Fruit fly (Drosophila melanogaster): Measurements from ENCODE around the gene woc.

woc gene

dm6 chr3R:27246264-27246663, 17.6 kb downstream of the woc start (continued):
- TF ChIP-seq CG6276 (GFP tag; optimal IDR thresholded peaks at IDR 0.05) (peak; percentile 31), CG10631 (GFP tag; optimal IDR thresholded peaks at IDR 0.05) (peak; percentile 62), esn (GFP tag; optimal IDR thresholded peaks at IDR 0.05) (peak; percentile 42), Eip78C (GFP tag) (peak; percentile 89), spab (GFP tag; optimal IDR thresholded peaks at IDR 0.05) (peak; percentile 56), CG6792 (GFP tag; optimal IDR thresholded peaks at IDR 0.05) (peak; percentile 25), CG16779 (tag; optimal IDR thresholded peaks at IDR 0.05) (peak; percentile 15), Sox15 (GFP tag; optimal IDR thresholded peaks at IDR 0.05) (no peak), ss (GFP tag; optimal IDR thresholded peaks at IDR 0.05) (peak; percentile 43 to 77), Eip75B (GFP tag; optimal IDR thresholded peaks at IDR 0.05) (no peak), Smox (GFP tag; optimal IDR thresholded peaks at IDR 0.05) (no peak), CG3032 (tag; optimal IDR thresholded peaks at IDR 0.05) (peak; percentile 82)

dm6 chr3R:27245401-27245757, 18.5 kb downstream of the woc start:
- TF ChIP-seq CG15336 (GFP tag; IDR thresholded peaks at IDR 0.05) (no peak; the same call in 1 of the 2 replicates), CG10631 (GFP tag; optimal IDR thresholded peaks at IDR 0.05) (no peak), vri (GFP tag; optimal IDR thresholded peaks at IDR 0.05) (no peak), CG1621 (tag; optimal IDR thresholded peaks at IDR 0.05) (no peak), dsx (GFP tag; optimal IDR thresholded peaks at IDR 0.05; ENCODE audit: poor library complexity, severe bottlenecking) (peak; percentile 68), salr (GFP tag; optimal IDR thresholded peaks at IDR 0.05) (no peak), esn (GFP tag; optimal IDR thresholded peaks at IDR 0.05) (no peak)

dm6 chr3R:27244742-27245400, 19.0 kb downstream of the woc start, which contains the start of gene CG18766:
Gene CG18766 (minus strand): TSS chr3R:27245249.
- TF ChIP-seq CG8119 (GFP tag; IDR thresholded peaks at IDR 0.05) (no peak), CG32006 (GFP tag; optimal IDR thresholded peaks at IDR 0.05) (peak; percentile 28), dsx (GFP tag; optimal IDR thresholded peaks at IDR 0.05; ENCODE audit: poor library complexity, severe bottlenecking) (no peak), Sox102F (GFP tag; optimal IDR thresholded peaks at IDR 0.05) (no peak), spab (GFP tag; optimal IDR thresholded peaks at IDR 0.05) (no peak), fd59A (GFP tag; optimal IDR thresholded peaks at IDR 0.05) (no peak), CG31627 (GFP tag; optimal IDR thresholded peaks at IDR 0.05) (peak; percentile 16), CG4318 (GFP tag; optimal IDR thresholded peaks at IDR 0.05) (no peak), Ets21C (GFP tag; optimal IDR thresholded peaks at IDR 0.05) (no peak), salr (GFP tag; optimal IDR thresholded peaks at IDR 0.05) (no peak), Sox15 (GFP tag; optimal IDR thresholded peaks at IDR 0.05) (no peak), Ets96B (tag; optimal IDR thresholded peaks at IDR 0.05) (no peak), CG9139 (GFP tag; optimal IDR thresholded peaks at IDR 0.05) (peak; percentile 61), vri (GFP tag; optimal IDR thresholded peaks at IDR 0.05) (peak; percentile 39), CG11294 (GFP tag; IDR thresholded peaks at IDR 0.05) (no peak), fkh (GFP tag; optimal IDR thresholded peaks at IDR 0.05) (peak; percentile 77), fd85E (GFP tag; optimal IDR thresholded peaks at IDR 0.05) (no peak), pdm3 (GFP tag; optimal IDR thresholded peaks at IDR 0.05) (no peak), Gug (GFP tag; IDR thresholded peaks at IDR 0.05) (no peak), CG15336 (GFP tag; IDR thresholded peaks at IDR 0.05) (no peak), CG6163 (GFP tag; IDR thresholded peaks at IDR 0.05) (0 out of 3 replicates have a peak, but pooled peaks have one; percentile 46), Smox (GFP tag; optimal IDR thresholded peaks at IDR 0.05) (no peak), achi (GFP tag; optimal IDR thresholded peaks at IDR 0.05) (no peak), net (GFP tag; optimal IDR thresholded peaks at IDR 0.05) (no peak), CG3032 (tag; optimal IDR thresholded peaks at IDR 0.05) (no peak), CG8319 (GFP tag; optimal IDR thresholded peaks at IDR 0.05) (no peak), CG7368 (GFP tag; optimal IDR thresholded peaks at IDR 0.05) (no peak), CG6792 (GFP tag; optimal IDR thresholded peaks at IDR 0.05) (no peak), Eip75B (GFP tag; optimal IDR thresholded peaks at IDR 0.05) (peak; percentile 9), CG6854 (GFP tag; optimal IDR thresholded peaks at IDR 0.05) (peak; percentile 58), cyc (GFP tag; optimal IDR thresholded peaks at IDR 0.05) (no peak), CG11902 (GFP tag; optimal IDR thresholded peaks at IDR 0.05) (no peak), CG6276 (GFP tag; optimal IDR thresholded peaks at IDR 0.05) (no peak), CG10669 (GFP tag; optimal IDR thresholded peaks at IDR 0.05) (no peak), Blimp-1 (GFP tag; optimal IDR thresholded peaks at IDR 0.05) (no peak), svp (GFP tag) (peak; percentile 95), CG8632 (GFP tag; optimal IDR thresholded peaks at IDR 0.05) (no peak), CG3919 (GFP tag; optimal IDR thresholded peaks at IDR 0.05) (peak; percentile 27), CG11762 (GFP tag; optimal IDR thresholded peaks at IDR 0.05; ENCODE audit: insufficient read depth) (no peak), CG10631 (GFP tag; optimal IDR thresholded peaks at IDR 0.05) (no peak), CG16779 (tag; optimal IDR thresholded peaks at IDR 0.05) (no peak)
